Worm (Caenorhabditis elegans) whole organism, young adult: ENCODE data around the gene hecw-1.

ENCODE experiments used
- B0019.2 ChIP-seq: fragments of 200-800 bp; sonication (Bioruptor generic); conservative IDR thresholded peaks from 2 replicates; pipeline ENCODE4 v1.3.6; 2022; ENCODE audit warnings: missing genetic modification reagents, missing genetic modification characterization, missing compliant biosample characterization
- C17E4.6 ChIP-seq: fragments of 200-800 bp; sonication (Bioruptor generic); IDR thresholded peaks from 2 replicates; pipeline ENCODE4 v1.3.6; 2022; ENCODE audit warnings: missing genetic modification reagents, missing genetic modification characterization, missing compliant biosample characterization
- F33H1.4 ChIP-seq: fragments of 200-800 bp; sonication (Bioruptor generic); IDR thresholded peaks from 2 replicates; pipeline ENCODE4 v1.3.6; 2022; ENCODE audit warnings: missing genetic modification reagents, missing genetic modification characterization, missing compliant biosample characterization
- F52B5.7 ChIP-seq: sonication (generic microtip); optimal IDR thresholded peaks from 2 replicates; lab custom pipeline; 2016; ENCODE audit warnings: mild to moderate bottlenecking, missing genetic modification characterization, missing compliant biosample characterization
- T07F8.4 ChIP-seq: sonication (generic microtip); optimal IDR thresholded peaks from 2 replicates; lab custom pipeline; 2016; ENCODE audit warnings: mild to moderate bottlenecking, missing genetic modification characterization, moderate library complexity, missing compliant biosample characterization
- Y53F4B.3 ChIP-seq: fragments of 200-800 bp; sonication (Bioruptor generic); IDR thresholded peaks from 2 replicates; pipeline ENCODE4 v1.3.6; 2022; ENCODE audit warnings: missing genetic modification reagents, missing genetic modification characterization, missing compliant biosample characterization
- Y56A3A.18 ChIP-seq: fragments of 200-800 bp; sonication (Bioruptor generic); IDR thresholded peaks from 2 replicates; pipeline ENCODE4 v1.3.6; 2022; ENCODE audit warnings: missing genetic modification reagents, missing genetic modification characterization, missing compliant biosample characterization
- akir-1 ChIP-seq: fragments of 200-800 bp; sonication (Bioruptor generic); optimal IDR thresholded peaks from 2 replicates; lab custom pipeline; 2018; ENCODE audit warnings: mild to moderate bottlenecking, missing genetic modification characterization, moderate library complexity, missing compliant biosample characterization
- bed-1 ChIP-seq: fragments of 200-800 bp; sonication (Bioruptor generic); IDR thresholded peaks from 2 replicates; pipeline ENCODE4 v1.3.6; 2022; ENCODE audit warnings: missing genetic modification reagents, missing genetic modification characterization, missing compliant biosample characterization
- ccch-3 ChIP-seq: fragments of 200-800 bp; sonication (Bioruptor generic); optimal IDR thresholded peaks from 2 replicates; lab custom pipeline; 2018; ENCODE audit warnings: mild to moderate bottlenecking, missing genetic modification characterization, missing compliant biosample characterization
- cebp-1 ChIP-seq, 2 experiments: fragments of 200-800 bp in 1 of 2; sonication (Bioruptor generic) in 1 of 2; sonication (generic microtip) in 1 of 2; IDR thresholded peaks in 1 of 2; optimal IDR thresholded peaks in 1 of 2; 2 replicates each; pipeline versions ENCODE4 v1.3.6 to Lab custom; 2017 to 2022; ENCODE audit warnings: missing compliant biosample characterization in 2 of 2, missing genetic modification characterization in 2 of 2, mild to moderate bottlenecking in 1 of 2, missing genetic modification reagents in 1 of 2, moderate library complexity in 1 of 2
- ceh-91 ChIP-seq: fragments of 200-800 bp; sonication (Bioruptor generic); IDR thresholded peaks from 2 replicates; pipeline ENCODE4 v1.3.6; 2022; ENCODE audit warnings: missing genetic modification reagents, missing genetic modification characterization, missing compliant biosample characterization
- dox-1 ChIP-seq: fragments of 200-800 bp; sonication (Bioruptor generic); IDR thresholded peaks from 2 replicates; pipeline ENCODE4 v1.3.6; 2022; ENCODE audit warnings: missing genetic modification reagents, missing genetic modification characterization, missing compliant biosample characterization
- dpff-1 ChIP-seq: sonication (generic microtip); optimal IDR thresholded peaks from 2 replicates; lab custom pipeline; 2017; ENCODE audit warnings: mild to moderate bottlenecking, missing genetic modification characterization, missing compliant biosample characterization
- ekl-4 ChIP-seq: fragments of 200-800 bp; sonication (Bioruptor generic); IDR thresholded peaks from 2 replicates; pipeline ENCODE4 v1.3.6; 2022; ENCODE audit warnings: missing genetic modification reagents, missing genetic modification characterization, missing compliant biosample characterization
- ets-4 ChIP-seq: fragments of 200-800 bp; sonication (Bioruptor generic); optimal IDR thresholded peaks from 2 replicates; lab custom pipeline; 2018; ENCODE audit warnings: mild to moderate bottlenecking, missing genetic modification characterization, missing compliant biosample characterization
- hmg-1.2 ChIP-seq: fragments of 200-800 bp; sonication (Bioruptor generic); IDR thresholded peaks from 2 replicates; pipeline ENCODE4 v1.3.6; 2022; ENCODE audit warnings: missing genetic modification reagents, missing genetic modification characterization, missing compliant biosample characterization
- hrde-1 ChIP-seq: sonication (generic microtip); optimal IDR thresholded peaks from 2 replicates; lab custom pipeline; 2016; ENCODE audit warnings: missing genetic modification characterization, mild to moderate bottlenecking, missing compliant biosample characterization, moderate library complexity, missing genotype, missing genetic modification reagents, borderline replicate concordance
- lag-1 ChIP-seq: fragments of 200-800 bp; sonication (Bioruptor generic); IDR thresholded peaks from 2 replicates; pipeline ENCODE4 v1.3.6; 2022; ENCODE audit warnings: missing genetic modification reagents, missing genetic modification characterization, missing compliant biosample characterization
- let-607 ChIP-seq, 2 experiments: fragments of 200-800 bp in 1 of 2; sonication (Bioruptor generic) in 1 of 2; sonication (generic microtip) in 1 of 2; optimal IDR thresholded peaks; 2 replicates each; lab custom pipeline; 2016 to 2018; ENCODE audit warnings: mild to moderate bottlenecking in 2 of 2, missing compliant biosample characterization in 2 of 2, missing genetic modification characterization in 2 of 2, moderate library complexity in 2 of 2, missing genotype in 1 of 2
- lin-35 ChIP-seq, 3 experiments: fragments of 150-350 bp in 2 of 3; sonication (generic microtip) in 1 of 3; optimal IDR thresholded peaks; 2 replicates each; lab custom pipeline; 2014 to 2018; ENCODE audit warnings: missing biosample characterization in 3 of 3, missing genetic modification characterization in 3 of 3, missing genetic modification reagents in 3 of 3
- lir-1 ChIP-seq: fragments of 200-800 bp; sonication (Bioruptor generic); conservative IDR thresholded peaks from 2 replicates; pipeline ENCODE4 v1.3.6; 2022; ENCODE audit warnings: missing genetic modification reagents, missing genetic modification characterization, missing compliant biosample characterization
- madf-8 ChIP-seq: fragments of 200-800 bp; sonication (Bioruptor generic); conservative IDR thresholded peaks from 2 replicates; pipeline ENCODE4 v1.3.6; 2022; ENCODE audit warnings: missing genetic modification reagents, missing genetic modification characterization, missing compliant biosample characterization
- mcd-1 ChIP-seq: fragments of 200-800 bp; sonication (Bioruptor generic); IDR thresholded peaks from 2 replicates; pipeline ENCODE4 v1.3.6; 2022; ENCODE audit warnings: missing genetic modification reagents, missing genetic modification characterization, missing compliant biosample characterization
- mxl-1 ChIP-seq: sonication (generic microtip); optimal IDR thresholded peaks from 2 replicates; lab custom pipeline; 2016; ENCODE audit warnings: missing genetic modification characterization, missing compliant biosample characterization
- nfya-1 ChIP-seq: sonication (generic microtip); optimal IDR thresholded peaks from 2 replicates; lab custom pipeline; 2017; ENCODE audit warnings: antibody characterized with exemption, missing compliant biosample characterization, missing genetic modification characterization, borderline replicate concordance; ENCODE audit not compliant: insufficient read depth
- nfyb-1 ChIP-seq: fragments of 200-800 bp; sonication (Bioruptor generic); IDR thresholded peaks from 2 replicates; pipeline ENCODE4 v1.3.6; 2022; ENCODE audit warnings: missing genetic modification reagents, missing genetic modification characterization, missing compliant biosample characterization
- nhr-120 ChIP-seq: fragments of 200-800 bp; sonication (Bioruptor generic); IDR thresholded peaks from 2 replicates; pipeline ENCODE4 v1.3.6; 2022; ENCODE audit warnings: missing genetic modification characterization, missing compliant biosample characterization
- nhr-80 ChIP-seq: sonication (generic microtip); optimal IDR thresholded peaks from 2 replicates; lab custom pipeline; 2016; ENCODE audit warnings: missing genetic modification characterization, missing compliant biosample characterization
- pbrm-1 ChIP-seq: fragments of 200-800 bp; sonication (Bioruptor generic); IDR thresholded peaks from 2 replicates; pipeline ENCODE4 v1.3.6; 2022; ENCODE audit warnings: missing genetic modification reagents, missing genetic modification characterization, missing compliant biosample characterization
- repo-1 ChIP-seq: sonication (generic microtip); optimal IDR thresholded peaks from 2 replicates; lab custom pipeline; 2017; ENCODE audit warnings: mild to moderate bottlenecking, missing genetic modification characterization, missing compliant biosample characterization
- sea-2 ChIP-seq: fragments of 200-800 bp; sonication (Bioruptor generic); IDR thresholded peaks from 2 replicates; pipeline ENCODE4 v1.3.6; 2022; ENCODE audit warnings: missing genetic modification characterization, missing compliant biosample characterization
- snpc-1.3 ChIP-seq: sonication (generic microtip); optimal IDR thresholded peaks from 2 replicates; lab custom pipeline; 2017; ENCODE audit warnings: missing genetic modification characterization, mild to moderate bottlenecking, missing compliant biosample characterization, antibody characterized with exemption, moderate library complexity, missing genotype, missing genetic modification reagents; ENCODE audit not compliant: insufficient read depth
- somi-1 ChIP-seq: fragments of 200-800 bp; sonication (Bioruptor generic); optimal IDR thresholded peaks from 2 replicates; lab custom pipeline; 2018; ENCODE audit warnings: mild to moderate bottlenecking, missing genetic modification characterization, missing compliant biosample characterization
- tbp1 ChIP-seq: fragments of 200-800 bp; sonication (Bioruptor generic); optimal IDR thresholded peaks from 2 replicates; lab custom pipeline; 2018; ENCODE audit warnings: mild to moderate bottlenecking, missing genetic modification characterization, missing compliant biosample characterization
- tbx-9 ChIP-seq: sonication (generic microtip); optimal IDR thresholded peaks from 2 replicates; lab custom pipeline; 2016; ENCODE audit warnings: borderline replicate concordance, missing genetic modification characterization, inconsistent platforms, missing compliant biosample characterization

Gene hecw-1

ce11 chrIII:3423924-3424323 lies 34.2 kb upstream of the hecw-1 start:
- TF ChIP-seq bed-1 (GFP tag; lab: Robert Waterston, UW) (no peak), lir-1 (no peak), dpff-1 (tag; lab: Kevin White, UChicago) (no peak), Y56A3A.18 (GFP tag; lab: Robert Waterston, UW) (no peak), dox-1 (GFP tag; lab: Robert Waterston, UW) (no peak)
- TF ChIP-seq, all 124 proteins: peak for 0

ce11 chrIII:3418906-3419305 lies 29.1 kb upstream of the hecw-1 start:
- TF ChIP-seq nfyb-1 (peak; percentile 80), somi-1 (no peak)

ce11 chrIII:3417453-3417852 lies 27.7 kb upstream of the hecw-1 start:
- TF ChIP-seq tbx-9 (tag; lab: Kevin White, UChicago), result no peak
- TF ChIP-seq nfyb-1, result peak; percentile 74

ce11 chrIII:3414412-3414811 lies 24.6 kb upstream of the hecw-1 start:
- TF ChIP-seq ets-4 (GFP tag; lab: Kevin White, UChicago) (no peak), Y53F4B.3 (GFP tag; lab: Robert Waterston, UW) (no peak), pbrm-1 (GFP tag; lab: Robert Waterston, UW) (no peak), snpc-1.3 (no peak)

- no peak for TF ChIP-seq mcd-1 (GFP tag; lab: Robert Waterston, UW)
- TF ChIP-seq akir-1 (GFP tag; lab: Kevin White, UChicago), result no peak
- no peak for TF ChIP-seq lag-1 (GFP tag; lab: Robert Waterston, UW)
These were observed 23.7 kb upstream of the hecw-1 start for ce11 chrIII:3413437-3413836.

- TF ChIP-seq repo-1 (tag; lab: Kevin White, UChicago) (peak; percentile 14), F52B5.7 (tag; lab: Kevin White, UChicago) (no peak), nhr-80 (no peak)
- TF ChIP-seq, all 124 proteins: peak for 1
These were observed 15.8 kb upstream of the hecw-1 start, which contains the start of gene golg-4 for ce11 chrIII:3405535-3405934. Gene golg-4 (plus strand): TSS chrIII:3405568.

- TF ChIP-seq hmg-1.2 (peak; percentile 34; the same call in 1 of the 2 replicates), T07F8.4 (tag; lab: Kevin White, UChicago) (no peak), mxl-1 (tag; lab: Kevin White, UChicago) (no peak), tbx-9 (tag; lab: Kevin White, UChicago) (no peak), C17E4.6 (peak; percentile 47; the same call in 1 of the 2 replicates), nfya-1 (tag; lab: Kevin White, UChicago) (no peak), B0019.2 (GFP tag; lab: Robert Waterston, UW) (0 out of 2 replicates have a peak, but pooled peaks have one; percentile 35), nhr-120 (GFP tag; lab: Robert Waterston, UW) (no peak), sea-2 (GFP tag; lab: Robert Waterston, UW) (no peak), let-607 (tag; optimal IDR thresholded peaks at IDR 0.05; lab: Kevin White, UChicago) (peak in 1 of 2 experiments; percentile 84), hrde-1 (tag; lab: Kevin White, UChicago) (no peak), F33H1.4 (GFP tag; lab: Robert Waterston, UW) (peak; percentile 88), snpc-1.3 (peak; percentile 28), ccch-3 (GFP tag; lab: Kevin White, UChicago) (no peak), madf-8 (GFP tag; lab: Robert Waterston, UW) (peak; percentile 81), tbp1 (peak; percentile 41), ekl-4 (GFP tag; lab: Robert Waterston, UW) (no peak), cebp-1 (GFP tag; IDR thresholded peaks at IDR 0.05; lab: Robert Waterston, UW) (no peak), cebp-1 (tag; optimal IDR thresholded peaks at IDR 0.05; lab: Kevin White, UChicago) (peak; percentile 59), ceh-91 (GFP tag; lab: Robert Waterston, UW) (peak; percentile 83), lin-35 (GFP tag; optimal IDR thresholded peaks at IDR 0.05; lab: Kevin White, UChicago) (peak in 2 of 3 experiments; percentile 43 to 69)
These were observed 14.7 kb upstream of the hecw-1 start, which contains the start of the genes npp-9 and F59A2.5 for ce11 chrIII:3404354-3404913. Gene npp-9 (minus strand): TSS chrIII:3404479. Gene F59A2.5 (plus strand): TSS chrIII:3404863.
